Worm (Caenorhabditis elegans) whole organism, L3 larva: ENCODE data around the gene F35G12.7.

Experiments
- aly-2 ChIP-seq: fragments of 150-350 bp; optimal IDR thresholded peaks from 2 replicates; lab custom pipeline; 2014; ENCODE audit warnings: missing biosample characterization, missing genetic modification characterization
- fos-1 ChIP-seq: fragments of 150-350 bp; optimal IDR thresholded peaks from 2 replicates; lab custom pipeline; 2014; ENCODE audit warnings: missing biosample characterization, missing genetic modification characterization

- TF ChIP-seq fos-1 (tag; lab: Kevin White, UChicago) (no peak), aly-2 (no peak)
These were observed 14.2 kb upstream of the F35G12.7 start for ce11 chrIII:4601286-4601685.
